Worm (Caenorhabditis elegans) whole organism, L3 larva: ENCODE results near the gene F54F2.6.

Experiments
- ZK546.5 ChIP-seq: sonication (generic microtip); optimal IDR thresholded peaks from 2 replicates; lab custom pipeline; 2017; ENCODE audit warnings: missing biosample characterization, missing genetic modification characterization
- aly-2 ChIP-seq: fragments of 150-350 bp; optimal IDR thresholded peaks from 2 replicates; lab custom pipeline; 2014; ENCODE audit warnings: missing biosample characterization, missing genetic modification characterization
- ama-1 ChIP-seq: fragments of 150-350 bp; optimal IDR thresholded peaks from 2 replicates; lab custom pipeline; 2018
- ceh-16 ChIP-seq: sonication (generic microtip); optimal IDR thresholded peaks from 2 replicates; lab custom pipeline; 2017; ENCODE audit warnings: missing biosample characterization, missing genetic modification characterization
- ceh-28 ChIP-seq: fragments of 150-350 bp; optimal IDR thresholded peaks from 2 replicates; lab custom pipeline; 2014; ENCODE audit warnings: missing biosample characterization, missing genetic modification reagents, missing genetic modification characterization
- ceh-82 ChIP-seq: fragments of 150-350 bp; optimal IDR thresholded peaks from 2 replicates; lab custom pipeline; 2014; ENCODE audit warnings: missing biosample characterization, missing genetic modification characterization
- ceh-9 ChIP-seq: sonication (generic microtip); optimal IDR thresholded peaks from 2 replicates; lab custom pipeline; 2018; ENCODE audit warnings: missing biosample characterization, missing genetic modification characterization
- daf-12 ChIP-seq: fragments of 150-350 bp; optimal IDR thresholded peaks from 2 replicates; lab custom pipeline; 2014; ENCODE audit warnings: missing biosample characterization, missing genetic modification reagents, missing genetic modification characterization
- egl-27 ChIP-seq: sonication (generic microtip); optimal IDR thresholded peaks from 4 replicates; lab custom pipeline; 2017; ENCODE audit warnings: missing biosample characterization, missing genetic modification reagents, missing genetic modification characterization
- egl-5 ChIP-seq: fragments of 150-350 bp; optimal IDR thresholded peaks from 2 replicates; lab custom pipeline; 2017; ENCODE audit warnings: missing biosample characterization, missing genetic modification reagents, missing genetic modification characterization, inconsistent platforms
- elt-2 ChIP-seq: sonication (generic microtip); optimal IDR thresholded peaks from 2 replicates; lab custom pipeline; 2016; ENCODE audit warnings: missing genetic modification reagents, mild to moderate bottlenecking, missing genetic modification characterization, missing compliant biosample characterization
- elt-3 ChIP-seq, 3 experiments: fragments of 150-350 bp in 1 of 3; sonication (generic microtip) in 2 of 3; optimal IDR thresholded peaks; 2 replicates in 2 of 3; 4 replicates in 1 of 3; lab custom pipeline; 2014 to 2017; ENCODE audit warnings: missing biosample characterization in 3 of 3, missing genetic modification characterization in 3 of 3
- eor-1 ChIP-seq, 2 experiments: fragments of 150-350 bp; optimal IDR thresholded peaks; 2 replicates each; lab custom pipeline; 2014 to 2018; ENCODE audit warnings: missing biosample characterization in 2 of 2, missing genetic modification characterization in 2 of 2
- fkh-2 ChIP-seq: fragments of 150-350 bp; optimal IDR thresholded peaks from 2 replicates; lab custom pipeline; 2014; ENCODE audit warnings: missing biosample characterization, missing genetic modification reagents, missing genetic modification characterization
- fos-1 ChIP-seq: fragments of 150-350 bp; optimal IDR thresholded peaks from 2 replicates; lab custom pipeline; 2014; ENCODE audit warnings: missing biosample characterization, missing genetic modification characterization
- hmg-11 ChIP-seq: sonication (generic microtip); optimal IDR thresholded peaks from 2 replicates; lab custom pipeline; 2016; ENCODE audit warnings: missing genetic modification characterization, missing compliant biosample characterization
- jun-1 ChIP-seq: fragments of 150-350 bp; optimal IDR thresholded peaks from 2 replicates; lab custom pipeline; 2014; ENCODE audit warnings: missing biosample characterization, missing genetic modification reagents, missing genetic modification characterization
- lin-15B ChIP-seq: fragments of 150-350 bp; optimal IDR thresholded peaks from 2 replicates; lab custom pipeline; 2014; ENCODE audit warnings: missing biosample characterization, missing genetic modification characterization
- lin-39 ChIP-seq: fragments of 150-350 bp; optimal IDR thresholded peaks from 2 replicates; lab custom pipeline; 2018; ENCODE audit warnings: missing biosample characterization, missing genetic modification reagents, missing genetic modification characterization
- mdl-1 ChIP-seq: fragments of 150-350 bp; optimal IDR thresholded peaks from 2 replicates; lab custom pipeline; 2014; ENCODE audit warnings: missing biosample characterization, missing genetic modification characterization
- mml-1 ChIP-seq: fragments of 150-350 bp; sonication (generic microtip); optimal IDR thresholded peaks from 3 replicates; lab custom pipeline; 2014; ENCODE audit warnings: missing biosample characterization, missing genetic modification characterization
- nfya-1 ChIP-seq: sonication (generic microtip); optimal IDR thresholded peaks from 2 replicates; lab custom pipeline; 2017; ENCODE audit warnings: missing genetic modification characterization, mild to moderate bottlenecking, missing compliant biosample characterization, antibody characterized with exemption, moderate library complexity; ENCODE audit not compliant: insufficient read depth
- nhr-11 ChIP-seq: fragments of 150-350 bp; optimal IDR thresholded peaks from 2 replicates; lab custom pipeline; 2014; ENCODE audit warnings: missing biosample characterization, missing genetic modification characterization
- nhr-12 ChIP-seq: fragments of 150-350 bp; optimal IDR thresholded peaks from 2 replicates; lab custom pipeline; 2014; ENCODE audit warnings: missing biosample characterization, missing genetic modification characterization
- nhr-23 ChIP-seq: fragments of 150-350 bp; optimal IDR thresholded peaks from 2 replicates; lab custom pipeline; 2014; ENCODE audit warnings: missing biosample characterization, missing genetic modification reagents, missing genetic modification characterization
- nhr-237 ChIP-seq: fragments of 150-350 bp; optimal IDR thresholded peaks from 2 replicates; lab custom pipeline; 2014; ENCODE audit warnings: missing biosample characterization, missing genetic modification characterization
- nhr-25 ChIP-seq: sonication (generic microtip); optimal IDR thresholded peaks from 2 replicates; lab custom pipeline; 2017; ENCODE audit warnings: missing biosample characterization, missing genetic modification characterization
- nhr-28 ChIP-seq: fragments of 150-350 bp; optimal IDR thresholded peaks from 2 replicates; lab custom pipeline; 2014; ENCODE audit warnings: missing biosample characterization, missing genetic modification characterization
- nhr-43 ChIP-seq: sonication (generic microtip); optimal IDR thresholded peaks from 2 replicates; lab custom pipeline; 2016; ENCODE audit warnings: mild to moderate bottlenecking, missing genetic modification characterization, missing compliant biosample characterization; ENCODE audit not compliant: poor library complexity, severe bottlenecking
- nhr-67 ChIP-seq: fragments of 150-350 bp; optimal IDR thresholded peaks from 2 replicates; lab custom pipeline; 2014; ENCODE audit warnings: missing biosample characterization, missing genetic modification characterization
- nhr-76 ChIP-seq: fragments of 150-350 bp; sonication (generic microtip); optimal IDR thresholded peaks from 5 replicates; lab custom pipeline; 2014; ENCODE audit warnings: missing biosample characterization, missing genetic modification characterization
- nhr-77 ChIP-seq: fragments of 150-350 bp; optimal IDR thresholded peaks from 2 replicates; lab custom pipeline; 2014; ENCODE audit warnings: missing biosample characterization, missing genetic modification characterization
- pha-4 ChIP-seq: fragments of 150-350 bp; optimal IDR thresholded peaks from 2 replicates; lab custom pipeline; 2014; ENCODE audit warnings: missing biosample characterization, missing genetic modification reagents, missing genetic modification characterization
- pqm-1 ChIP-seq: fragments of 150-350 bp; optimal IDR thresholded peaks from 2 replicates; lab custom pipeline; 2017; ENCODE audit warnings: missing biosample characterization, missing genetic modification characterization, inconsistent platforms
- sea-2 ChIP-seq: fragments of 150-350 bp; sonication (generic microtip); optimal IDR thresholded peaks from 4 replicates; lab custom pipeline; 2014; ENCODE audit warnings: missing biosample characterization, missing genetic modification reagents, missing genetic modification characterization
- skn-1 ChIP-seq: fragments of 150-350 bp; optimal IDR thresholded peaks from 2 replicates; lab custom pipeline; 2014; ENCODE audit warnings: missing biosample characterization, missing genetic modification characterization
- snpc-4 ChIP-seq: fragments of 150-350 bp; optimal IDR thresholded peaks from 2 replicates; lab custom pipeline; 2014; ENCODE audit warnings: missing biosample characterization, missing genetic modification characterization
- tbx-2 ChIP-seq: sonication (generic microtip); optimal IDR thresholded peaks from 2 replicates; lab custom pipeline; 2016; ENCODE audit warnings: mild to moderate bottlenecking, missing genetic modification characterization, missing compliant biosample characterization
- unc-62 ChIP-seq: fragments of 150-350 bp; sonication (generic microtip); optimal IDR thresholded peaks from 4 replicates; lab custom pipeline; 2014; ENCODE audit warnings: missing biosample characterization, missing genetic modification reagents, missing genetic modification characterization
- zag-1 ChIP-seq: fragments of 150-350 bp; optimal IDR thresholded peaks from 2 replicates; lab custom pipeline; 2014; ENCODE audit warnings: missing biosample characterization, missing genetic modification characterization
- ztf-11 ChIP-seq: fragments of 150-350 bp; optimal IDR thresholded peaks from 2 replicates; lab custom pipeline; 2014; ENCODE audit warnings: missing biosample characterization, missing genetic modification characterization
- ztf-4 ChIP-seq: fragments of 150-350 bp; optimal IDR thresholded peaks from 2 replicates; lab custom pipeline; 2014; ENCODE audit warnings: missing biosample characterization, missing genetic modification characterization

The F54F2.6 gene

DNA sequence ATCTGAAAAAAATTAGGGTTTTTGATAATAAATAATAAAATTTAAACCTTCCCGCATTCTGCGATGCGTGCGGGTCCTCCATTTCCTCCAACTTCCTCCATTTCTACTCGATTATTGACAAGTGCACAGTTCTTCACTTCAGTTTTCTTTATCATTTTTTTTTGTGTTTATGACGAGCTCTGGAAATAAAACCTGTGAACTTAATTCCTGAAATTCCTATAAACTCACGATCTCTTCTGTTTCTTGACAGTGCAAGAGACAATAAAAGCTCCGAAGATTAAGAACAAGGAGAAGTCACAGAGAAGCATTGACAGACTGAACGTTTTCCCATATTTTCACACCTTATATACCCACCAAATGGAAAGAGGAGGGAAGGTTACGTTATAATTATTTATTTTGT, 28.6 kb downstream of the F54F2.6 start, which contains the start of gene K02D10.3:
K02D10.3 (minus strand) TSS at position 101 of the 400 bp plus-strand sequence.
- TF ChIP-seq nhr-76 (tag; lab: Kevin White, UChicago) (no peak), aly-2 (tag; lab: Kevin White, UChicago) (no peak)

- no peak for TF ChIP-seq elt-3 (tag; optimal IDR thresholded peaks at IDR 0.05; lab: Kevin White, UChicago)
- TF ChIP-seq nhr-23 = no peak
- TF ChIP-seq nhr-28 (tag; lab: Kevin White, UChicago) = no peak
- TF ChIP-seq aly-2 (tag; lab: Kevin White, UChicago) = no peak
- no peak for TF ChIP-seq unc-62 (GFP tag; lab: Kevin White, UChicago)
- TF ChIP-seq mdl-1 = no peak
- no peak for TF ChIP-seq lin-15B (tag; lab: Kevin White, UChicago)
- TF ChIP-seq ZK546.5 (tag; lab: Kevin White, UChicago) = no peak
- TF ChIP-seq lin-39 (tag; lab: Kevin White, UChicago) = no peak
- TF ChIP-seq egl-5 = no peak
- TF ChIP-seq ztf-4 = no peak
- no peak for TF ChIP-seq egl-27 (tag; lab: Kevin White, UChicago)
- no peak for TF ChIP-seq skn-1
- TF ChIP-seq ztf-11 (tag; lab: Kevin White, UChicago) = no peak
- no peak for TF ChIP-seq nhr-237
- no peak for TF ChIP-seq daf-12 (tag; lab: Kevin White, UChicago)
- no peak for TF ChIP-seq ceh-28 (tag; lab: Kevin White, UChicago)
- no peak for TF ChIP-seq fos-1 (tag; lab: Kevin White, UChicago)
- TF ChIP-seq, all 47 proteins: peak for 0
Measured at ce11 chrIII:8771162-8771561, 29.3 kb downstream of the F54F2.6 start, which contains the start of gene K02D10.2. TSS of gene K02D10.2 (minus strand) at chrIII:8771262.

- TF ChIP-seq nhr-76 (tag; lab: Kevin White, UChicago) (no peak), nhr-23 (peak; percentile 30), ztf-11 (tag; lab: Kevin White, UChicago) (no peak), fkh-2 (tag; lab: Kevin White, UChicago) (no peak), nhr-12 (tag; lab: Kevin White, UChicago) (no peak), nhr-25 (tag; lab: Kevin White, UChicago) (peak; percentile 58), ceh-9 (no peak), elt-2 (tag; lab: Kevin White, UChicago) (no peak), pqm-1 (tag; lab: Kevin White, UChicago) (no peak)
Measured at ce11 chrIII:8770243-8770642, 30.3 kb downstream of the F54F2.6 start.

ce11 chrIII:8769253-8769652, 31.2 kb downstream of the F54F2.6 start, which contains the start of gene K02D10.1:
TSS of gene K02D10.1 (plus strand) at chrIII:8769536.
- TF ChIP-seq hmg-11 (tag; lab: Kevin White, UChicago) (no peak), ceh-28 (tag; lab: Kevin White, UChicago) (peak; percentile 29), ama-1 (lab: Kevin White, UChicago) (peak; percentile 62)
- TF ChIP-seq, all 47 proteins: peak for 2

DNA sequence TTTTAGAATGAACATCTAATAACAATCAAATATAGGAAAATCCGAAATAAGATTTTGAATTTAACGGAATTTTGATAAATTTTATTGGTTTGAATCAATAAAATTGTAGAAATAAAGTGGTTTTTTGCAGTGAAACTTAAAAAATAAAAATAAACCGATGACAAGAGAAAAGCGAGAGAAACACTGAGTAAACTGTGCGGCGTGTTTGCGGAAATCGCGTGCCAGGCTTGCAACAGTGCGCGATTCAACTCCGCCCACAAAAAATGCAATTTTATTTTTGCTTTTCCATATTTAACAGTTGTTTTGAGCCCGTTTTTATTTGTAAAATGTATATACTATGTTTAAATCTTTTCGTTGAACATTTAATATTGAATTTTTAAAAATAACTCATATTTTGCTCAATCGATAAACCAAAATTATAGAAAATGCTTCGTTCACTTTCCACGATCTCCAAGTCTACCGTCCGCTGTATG, 32.6 kb downstream of the F54F2.6 start, which contains the start of gene mtss-1:
mtss-1 (plus strand) TSS at position 423 of the 473 bp plus-strand sequence.
- TF ChIP-seq nhr-237 (no peak), jun-1 (no peak), ceh-82 (tag; lab: Kevin White, UChicago) (no peak), nhr-25 (tag; lab: Kevin White, UChicago) (no peak), snpc-4 (tag; lab: Kevin White, UChicago) (peak; percentile 28), ZK546.5 (tag; lab: Kevin White, UChicago) (no peak), mml-1 (no peak), eor-1 (tag; optimal IDR thresholded peaks at IDR 0.05; lab: Kevin White, UChicago) (no peak), ceh-28 (tag; lab: Kevin White, UChicago) (peak; percentile 48), tbx-2 (no peak), sea-2 (GFP tag; lab: Kevin White, UChicago) (no peak), hmg-11 (tag; lab: Kevin White, UChicago) (peak; percentile 86), lin-15B (tag; lab: Kevin White, UChicago) (no peak), elt-3 (tag; optimal IDR thresholded peaks at IDR 0.05; lab: Kevin White, UChicago) (no peak), egl-27 (tag; lab: Kevin White, UChicago) (no peak), ceh-9 (no peak), elt-2 (tag; lab: Kevin White, UChicago) (peak; percentile 32), ceh-16 (tag; lab: Kevin White, UChicago) (no peak), mdl-1 (no peak), nhr-11 (tag; lab: Kevin White, UChicago) (no peak), nhr-23 (peak; percentile 47), nfya-1 (tag; lab: Kevin White, UChicago) (peak; percentile 59), aly-2 (tag; lab: Kevin White, UChicago) (no peak), nhr-28 (tag; lab: Kevin White, UChicago) (no peak), fos-1 (tag; lab: Kevin White, UChicago) (no peak), nhr-77 (tag; lab: Kevin White, UChicago) (no peak), skn-1 (peak; percentile 42), nhr-43 (tag; lab: Kevin White, UChicago) (peak; percentile 74), egl-5 (no peak), ztf-11 (tag; lab: Kevin White, UChicago) (no peak), pha-4 (tag; lab: Kevin White, UChicago) (peak; percentile 57), daf-12 (tag; lab: Kevin White, UChicago) (no peak), nhr-67 (peak; percentile 38), ztf-4 (no peak), zag-1 (tag; lab: Kevin White, UChicago) (no peak)
